Fruit fly (Drosophila melanogaster) whole organism, embryonic: ENCODE measurements around the gene CG10019.

Experiments used
- CG10267 ChIP-seq: fragments of 200-800 bp; sonication (Bioruptor generic); optimal IDR thresholded peaks from 2 replicates; lab custom pipeline; 2018; ENCODE audit warnings: missing biosample characterization, mild to moderate bottlenecking, missing genetic modification characterization, moderate library complexity
- CG10321 ChIP-seq: fragments of 200-800 bp; sonication (Bioruptor generic); IDR thresholded peaks from 2 replicates; pipeline ENCODE4 v1.3.6; 2022; ENCODE audit warnings: missing biosample characterization, missing genetic modification characterization
- CG10565 ChIP-seq: fragments of 200-800 bp; sonication (Bioruptor generic); optimal IDR thresholded peaks from 3 replicates; lab custom pipeline; 2016; ENCODE audit warnings: missing biosample characterization, mild to moderate bottlenecking, missing genetic modification characterization
- CG11695 ChIP-seq: fragments of 200-800 bp; sonication (Bioruptor generic); IDR thresholded peaks from 3 replicates; pipeline ENCODE4 v1.3.6; 2022; ENCODE audit warnings: missing biosample characterization, missing genetic modification characterization
- CG12071 ChIP-seq: fragments of 200-800 bp; sonication (Bioruptor generic); optimal IDR thresholded peaks from 3 replicates; lab custom pipeline; 2018; ENCODE audit warnings: missing biosample characterization, mild to moderate bottlenecking, missing genetic modification characterization
- CG12299 ChIP-seq: fragments of 200-800 bp; sonication (Bioruptor generic); optimal IDR thresholded peaks from 2 replicates; lab custom pipeline; 2018; ENCODE audit warnings: missing biosample characterization, mild to moderate bottlenecking, missing genetic modification characterization
- CG14014 ChIP-seq: fragments of 200-800 bp; sonication (Bioruptor generic); IDR thresholded peaks from 2 replicates; pipeline ENCODE4 v1.3.6; 2022; ENCODE audit warnings: missing biosample characterization, missing genetic modification characterization
- CG15269 ChIP-seq: fragments of 200-800 bp; sonication (Bioruptor generic); optimal IDR thresholded peaks from 2 replicates; lab custom pipeline; 2018; ENCODE audit warnings: missing biosample characterization, mild to moderate bottlenecking, missing genetic modification characterization, moderate library complexity
- CG1602 ChIP-seq: fragments of 200-800 bp; sonication (Bioruptor generic); optimal IDR thresholded peaks from 3 replicates; lab custom pipeline; 2016; ENCODE audit warnings: missing biosample characterization, missing genetic modification characterization
- CG17568 ChIP-seq: fragments of 200-800 bp; sonication (Bioruptor generic); optimal IDR thresholded peaks from 2 replicates; lab custom pipeline; 2018; ENCODE audit warnings: missing biosample characterization, mild to moderate bottlenecking, missing genetic modification characterization, moderate library complexity
- CG2875 ChIP-seq: fragments of 200-800 bp; sonication (Bioruptor generic); optimal IDR thresholded peaks from 2 replicates; lab custom pipeline; 2017; ENCODE audit warnings: missing biosample characterization, mild to moderate bottlenecking, missing genetic modification characterization, missing genetic modification reagents
- CG34224 ChIP-seq: fragments of 200-800 bp; sonication (Bioruptor generic); IDR thresholded peaks from 3 replicates; pipeline ENCODE4 v1.3.6; 2022; ENCODE audit warnings: missing biosample characterization, missing genetic modification characterization; ENCODE audit not compliant: partially characterized antibody
- CG3726 ChIP-seq: fragments of 200-800 bp; sonication (Bioruptor generic); IDR thresholded peaks from 3 replicates; pipeline ENCODE4, ENCODE4 v1.3.6; 2022; ENCODE audit warnings: missing biosample characterization, missing genetic modification characterization
- CG42726 ChIP-seq: fragments of 200-800 bp; sonication (Bioruptor generic); IDR thresholded peaks from 2 replicates; pipeline ENCODE4 v1.3.6; 2022; ENCODE audit warnings: missing biosample characterization, missing genetic modification characterization; ENCODE audit not compliant: partially characterized antibody
- CG6765 ChIP-seq: fragments of 200-800 bp; sonication (Bioruptor generic); optimal IDR thresholded peaks from 3 replicates; lab custom pipeline; 2017; ENCODE audit warnings: missing biosample characterization, mild to moderate bottlenecking, missing genetic modification characterization
- CG6791 ChIP-seq: fragments of 200-800 bp; sonication (Bioruptor generic); IDR thresholded peaks from 3 replicates; pipeline ENCODE4 v1.3.6; 2022; ENCODE audit warnings: missing biosample characterization, missing genetic modification characterization; ENCODE audit not compliant: partially characterized antibody
- CG7357 ChIP-seq: fragments of 200-800 bp; sonication (Bioruptor generic); IDR thresholded peaks from 3 replicates; pipeline ENCODE4 v1.3.6; 2022; ENCODE audit warnings: missing biosample characterization, missing genetic modification characterization
- CG7556 ChIP-seq: fragments of 200-800 bp; sonication (Bioruptor generic); optimal IDR thresholded peaks from 2 replicates; lab custom pipeline; 2017; ENCODE audit warnings: missing biosample characterization, mild to moderate bottlenecking, missing genetic modification characterization
- CG9797 ChIP-seq: fragments of 200-800 bp; sonication (Bioruptor generic); optimal IDR thresholded peaks from 3 replicates; lab custom pipeline; 2018; ENCODE audit warnings: missing biosample characterization, mild to moderate bottlenecking, missing genetic modification characterization
- E2f2 ChIP-seq: fragments of 200-800 bp; sonication (Bioruptor generic); IDR thresholded peaks from 2 replicates; pipeline ENCODE4 v1.3.6; 2022; ENCODE audit warnings: missing biosample characterization, missing genetic modification characterization
- HHEX ChIP-seq: fragments of 200-800 bp; sonication (Bioruptor generic); optimal IDR thresholded peaks from 3 replicates; lab custom pipeline; 2017; ENCODE audit warnings: missing biosample characterization, mild to moderate bottlenecking, missing genetic modification characterization, missing genetic modification reagents
- Hand ChIP-seq: fragments of 200-800 bp; sonication (Bioruptor generic); optimal IDR thresholded peaks from 2 replicates; lab custom pipeline; 2017; ENCODE audit warnings: mild to moderate bottlenecking, missing biosample characterization, missing genetic modification reagents, missing genetic modification characterization
- Hr51 ChIP-seq, 2 experiments: fragments of 200-800 bp; sonication (Bioruptor generic); optimal IDR thresholded peaks; 2 replicates in 1 of 2; 3 replicates in 1 of 2; lab custom pipeline; 2016 to 2018; ENCODE audit warnings: missing biosample characterization in 2 of 2, missing genetic modification characterization in 2 of 2, mild to moderate bottlenecking in 1 of 2, moderate library complexity in 1 of 2
- Hr78 ChIP-seq, 2 experiments: fragments of 200-800 bp in 1 of 2; fragments of >200 bp in 1 of 2; sonication (Bioruptor generic) in 1 of 2; optimal IDR thresholded peaks; 2 replicates each; lab custom pipeline; 2017 to 2019; ENCODE audit warnings: missing biosample characterization in 2 of 2, missing genetic modification characterization in 2 of 2, mild to moderate bottlenecking in 1 of 2, moderate library complexity in 1 of 2
- Mes4 ChIP-seq: fragments of 200-800 bp; sonication (Bioruptor generic); optimal IDR thresholded peaks from 2 replicates; lab custom pipeline; 2016; ENCODE audit warnings: missing biosample characterization, missing genetic modification characterization
- Six4 ChIP-seq: fragments of 200-800 bp; sonication (Bioruptor generic); optimal IDR thresholded peaks from 2 replicates; lab custom pipeline; 2016; ENCODE audit warnings: missing biosample characterization, missing genetic modification characterization
- Xbp1 ChIP-seq: fragments of 200-800 bp; sonication (Bioruptor generic); optimal IDR thresholded peaks from 3 replicates; lab custom pipeline; 2016; ENCODE audit warnings: missing biosample characterization, mild to moderate bottlenecking, missing genetic modification characterization
- ato ChIP-seq: fragments of 200-800 bp; sonication (Bioruptor generic); IDR thresholded peaks from 2 replicates; pipeline ENCODE4 v1.3.6; 2022; ENCODE audit warnings: missing biosample characterization, missing genetic modification characterization; ENCODE audit not compliant: partially characterized antibody
- az2 ChIP-seq: fragments of 200-800 bp; sonication (Bioruptor generic); optimal IDR thresholded peaks from 3 replicates; lab custom pipeline; 2016; ENCODE audit warnings: missing biosample characterization, missing genetic modification characterization
- br ChIP-seq: fragments of >200 bp; optimal IDR thresholded peaks from 2 replicates; lab custom pipeline; 2017
- croc ChIP-seq: fragments of 200-800 bp; sonication (Bioruptor generic); conservative IDR thresholded peaks from 3 replicates; pipeline ENCODE4 v1.3.6; 2022; ENCODE audit warnings: missing biosample characterization, missing genetic modification characterization
- cwo ChIP-seq: fragments of 200-800 bp; sonication (Bioruptor generic); optimal IDR thresholded peaks from 3 replicates; lab custom pipeline; 2017; ENCODE audit warnings: missing biosample characterization, missing genetic modification characterization, mild to moderate bottlenecking, moderate library complexity, missing genetic modification reagents
- dpn ChIP-seq, 2 experiments: fragments of 200-800 bp; sonication (Bioruptor generic); optimal IDR thresholded peaks; 3 replicates each; lab custom pipeline; 2016; ENCODE audit warnings: missing biosample characterization in 2 of 2, missing genetic modification characterization in 2 of 2
- esg ChIP-seq: fragments of 200-800 bp; sonication (Bioruptor generic); conservative IDR thresholded peaks from 2 replicates; pipeline ENCODE4 v1.3.6; 2022; ENCODE audit warnings: missing biosample characterization, missing genetic modification characterization
- fd64A ChIP-seq: fragments of 200-800 bp; sonication (Bioruptor generic); optimal IDR thresholded peaks from 3 replicates; lab custom pipeline; 2018; ENCODE audit warnings: missing biosample characterization, mild to moderate bottlenecking, missing genetic modification characterization
- grau ChIP-seq: fragments of 200-800 bp; optimal IDR thresholded peaks from 3 replicates; lab custom pipeline; 2019; ENCODE audit warnings: missing biosample characterization, mild to moderate bottlenecking, missing genetic modification characterization, moderate library complexity
- grn ChIP-seq: fragments of 200-800 bp; sonication (Bioruptor generic); optimal IDR thresholded peaks from 3 replicates; lab custom pipeline; 2017; ENCODE audit warnings: missing biosample characterization, missing genetic modification characterization
- jumu ChIP-seq: fragments of 200-800 bp; sonication (Bioruptor generic); optimal IDR thresholded peaks from 3 replicates; lab custom pipeline; 2016; ENCODE audit warnings: missing biosample characterization, missing genetic modification characterization
- kah ChIP-seq: fragments of 200-800 bp; sonication (Bioruptor generic); optimal IDR thresholded peaks from 2 replicates; lab custom pipeline; 2018; ENCODE audit warnings: missing biosample characterization, mild to moderate bottlenecking, missing genetic modification characterization
- kay ChIP-seq: fragments of 200-800 bp; sonication (Bioruptor generic); optimal IDR thresholded peaks from 2 replicates; lab custom pipeline; 2016; ENCODE audit warnings: missing biosample characterization, missing genetic modification characterization
- ken ChIP-seq: fragments of 200-800 bp; sonication (Bioruptor generic); IDR thresholded peaks from 3 replicates; pipeline ENCODE4 v1.3.6; 2022; ENCODE audit warnings: missing biosample characterization, missing genetic modification characterization
- lbe ChIP-seq: fragments of 200-800 bp; sonication (Bioruptor generic); optimal IDR thresholded peaks from 2 replicates; lab custom pipeline; 2016; ENCODE audit warnings: missing biosample characterization, mild to moderate bottlenecking, missing genetic modification characterization
- oc ChIP-seq: fragments of 200-800 bp; sonication (Bioruptor generic); optimal IDR thresholded peaks from 2 replicates; lab custom pipeline; 2018; ENCODE audit warnings: missing biosample characterization, mild to moderate bottlenecking, missing genetic modification characterization, moderate library complexity
- pum ChIP-seq: fragments of 200-800 bp; sonication (Bioruptor generic); optimal IDR thresholded peaks from 2 replicates; lab custom pipeline; 2016; ENCODE audit warnings: missing biosample characterization, missing genetic modification characterization
- schlank ChIP-seq: fragments of 200-800 bp; sonication (Bioruptor generic); optimal IDR thresholded peaks from 2 replicates; lab custom pipeline; 2018; ENCODE audit warnings: missing biosample characterization, mild to moderate bottlenecking, missing genetic modification characterization
- sd ChIP-seq: fragments of 200-800 bp; sonication (Bioruptor generic); optimal IDR thresholded peaks from 3 replicates; lab custom pipeline; 2018; ENCODE audit warnings: missing biosample characterization, mild to moderate bottlenecking, missing genetic modification characterization, moderate library complexity
- so ChIP-seq: fragments of 200-800 bp; sonication (Bioruptor generic); IDR thresholded peaks from 3 replicates; pipeline ENCODE4 v1.3.6; 2022; ENCODE audit warnings: missing biosample characterization, missing genetic modification characterization
- tll ChIP-seq, 2 experiments: fragments of 200-800 bp in 1 of 2; fragments of >200 bp in 1 of 2; sonication (Bioruptor generic) in 1 of 2; optimal IDR thresholded peaks; 2 replicates each; lab custom pipeline; 2017 to 2019; ENCODE audit warnings: missing biosample characterization in 2 of 2, missing genetic modification characterization in 2 of 2, mild to moderate bottlenecking in 1 of 2, moderate library complexity in 1 of 2
- toy ChIP-seq: fragments of 200-800 bp; sonication (Bioruptor generic); IDR thresholded peaks from 2 replicates; pipeline ENCODE4 v1.3.6; 2022; ENCODE audit warnings: missing biosample characterization, missing genetic modification characterization
- z ChIP-seq: fragments of 200-800 bp; sonication (Bioruptor generic); IDR thresholded peaks from 3 replicates; pipeline ENCODE4 v1.3.6; 2022; ENCODE audit warnings: missing biosample characterization, missing genetic modification characterization

The CG10019 gene

dm6 chr2L:3779143-3779788, 49.0 kb downstream of the CG10019 start (continued):
- TF ChIP-seq sd (tag; lab: Kevin White, UChicago): peak; percentile 67
- TF ChIP-seq CG12299 (tag; lab: Kevin White, UChicago): no peak
- TF ChIP-seq Six4 (GFP tag; lab: Kevin White, UChicago): no peak
- no peak for TF ChIP-seq fd64A (GFP tag; lab: Kevin White, UChicago)
- no peak for TF ChIP-seq Xbp1
- TF ChIP-seq Hand (GFP tag; lab: Kevin White, UChicago): peak; percentile 16
- peak; percentile 34 for TF ChIP-seq grau
- no peak for TF ChIP-seq CG7357 (GFP tag; lab: Robert Waterston, UW)
- no peak for TF ChIP-seq CG10321
- no peak for TF ChIP-seq Hr78 (GFP tag; optimal IDR thresholded peaks at IDR 0.05; lab: Kevin White, UChicago)
- no peak; the same call in 1 of the 2 replicates for TF ChIP-seq CG14014 (GFP tag; lab: Robert Waterston, UW)
- no peak for TF ChIP-seq esg (GFP tag; lab: Robert Waterston, UW)
- TF ChIP-seq CG42726 (GFP tag; lab: Robert Waterston, UW): no peak
- no peak for TF ChIP-seq CG34224 (GFP tag; lab: Robert Waterston, UW)
- TF ChIP-seq CG6765: no peak
- TF ChIP-seq Mes4: no peak
- no peak for TF ChIP-seq CG11695 (GFP tag; lab: Robert Waterston, UW)
- TF ChIP-seq CG12071: peak; percentile 55
- TF ChIP-seq Hr51 (GFP tag; optimal IDR thresholded peaks at IDR 0.05; lab: Kevin White, UChicago): peak in 1 of 2 experiments; percentile 23
- no peak for TF ChIP-seq dpn (GFP tag; optimal IDR thresholded peaks at IDR 0.05; lab: Kevin White, UChicago)
- TF ChIP-seq kay (GFP tag; lab: Kevin White, UChicago): no peak
- no peak for TF ChIP-seq CG1602
- no peak for TF ChIP-seq kah (GFP tag; lab: Kevin White, UChicago)
- TF ChIP-seq br: no peak
- TF ChIP-seq CG10565 (GFP tag; lab: Kevin White, UChicago): no peak
- no peak for TF ChIP-seq z
- TF ChIP-seq HHEX (GFP tag; lab: Kevin White, UChicago): no peak
- no peak for TF ChIP-seq CG9797 (GFP tag; lab: Kevin White, UChicago)
- TF ChIP-seq CG6791 (GFP tag; lab: Robert Waterston, UW): no peak
- no peak for TF ChIP-seq toy (GFP tag; lab: Robert Waterston, UW)
- no peak for TF ChIP-seq ato (GFP tag; lab: Robert Waterston, UW)
- no peak for TF ChIP-seq lbe (GFP tag; lab: Kevin White, UChicago)
- TF ChIP-seq CG7556 (GFP tag; lab: Kevin White, UChicago): peak; percentile 48
- no peak for TF ChIP-seq CG3726 (GFP tag; lab: Robert Waterston, UW)
- no peak for TF ChIP-seq CG10267 (tag; lab: Kevin White, UChicago)
- TF ChIP-seq grn: no peak
- no peak for TF ChIP-seq tll (GFP tag; optimal IDR thresholded peaks at IDR 0.05; lab: Kevin White, UChicago)
- no peak for TF ChIP-seq schlank (tag; lab: Kevin White, UChicago)
- TF ChIP-seq pum (GFP tag; lab: Kevin White, UChicago): no peak
- no peak for TF ChIP-seq jumu (GFP tag; lab: Kevin White, UChicago)
- TF ChIP-seq so (GFP tag; lab: Robert Waterston, UW): no peak
- no peak for TF ChIP-seq E2f2 (GFP tag; lab: Robert Waterston, UW)
- no peak for TF ChIP-seq oc (tag; lab: Kevin White, UChicago)
- no peak for TF ChIP-seq croc (GFP tag; lab: Robert Waterston, UW)
- peak; percentile 39 for TF ChIP-seq CG15269 (tag; lab: Kevin White, UChicago)
- no peak for TF ChIP-seq CG17568 (GFP tag; lab: Kevin White, UChicago)
- no peak for TF ChIP-seq cwo (GFP tag; lab: Kevin White, UChicago)
- TF ChIP-seq az2 (GFP tag; lab: Kevin White, UChicago): no peak
- no peak for TF ChIP-seq CG2875
- TF ChIP-seq ken (GFP tag; lab: Robert Waterston, UW): no peak
